Fruit fly (Drosophila melanogaster) whole organism, embryonic: ENCODE results near the gene borr.

Experiments used
- C15 ChIP-seq: fragments of 200-800 bp; sonication (Bioruptor generic); IDR thresholded peaks from 3 replicates; pipeline ENCODE4 v1.3.6; 2022; ENCODE audit warnings: missing biosample characterization, missing genetic modification characterization
- CG17912 ChIP-seq: fragments of 200-800 bp; sonication (Bioruptor generic); optimal IDR thresholded peaks from 2 replicates; lab custom pipeline; 2018; ENCODE audit warnings: missing biosample characterization, mild to moderate bottlenecking, missing genetic modification characterization
- CG8089 ChIP-seq: fragments of 200-800 bp; sonication (Bioruptor generic); optimal IDR thresholded peaks from 3 replicates; lab custom pipeline; 2016; ENCODE audit warnings: missing biosample characterization, missing genetic modification characterization

DNA sequence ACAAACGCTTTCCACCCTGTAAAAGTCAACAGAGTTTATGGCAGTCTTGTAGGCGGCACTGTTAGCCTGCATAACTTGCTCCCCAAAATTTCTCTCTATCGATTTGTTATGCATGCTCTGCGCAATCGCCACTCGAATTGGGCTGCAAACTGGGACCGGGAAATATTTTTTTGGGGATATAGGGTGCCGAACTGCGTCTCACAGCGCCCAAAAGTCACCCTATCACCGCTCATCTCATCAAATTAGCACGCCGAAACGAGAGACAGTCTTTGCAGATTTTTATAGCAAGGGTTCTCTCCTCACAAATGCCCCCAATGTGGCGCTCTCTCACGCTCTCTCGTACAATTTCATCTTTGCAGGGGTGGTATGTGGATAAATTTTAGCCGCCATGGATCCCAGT is 19.2 kb upstream of the borr start:
- TF ChIP-seq CG17912 (GFP tag; lab: Kevin White, UChicago): no peak
- TF ChIP-seq C15: no peak
- no peak for TF ChIP-seq CG8089
